Fruit fly (Drosophila melanogaster): ENCODE data around the gene Nup153.

- no peak for TF ChIP-seq psq (optimal IDR thresholded peaks at IDR 0.05)
- TF ChIP-seq EcR (GFP tag; optimal IDR thresholded peaks at IDR 0.05), result no peak
- TF ChIP-seq usp (GFP tag; optimal IDR thresholded peaks at IDR 0.05), result no peak
- TF ChIP-seq pan (optimal IDR thresholded peaks at IDR 0.05), result no peak
Measured at dm6 chrX:16587021-16587667, 11.9 kb upstream of the Nup153 start, which contains the start of gene CanA-14F.

Data from whole organism.